Worm (Caenorhabditis elegans): ENCODE data around the gene F43B10.1.

DNA sequence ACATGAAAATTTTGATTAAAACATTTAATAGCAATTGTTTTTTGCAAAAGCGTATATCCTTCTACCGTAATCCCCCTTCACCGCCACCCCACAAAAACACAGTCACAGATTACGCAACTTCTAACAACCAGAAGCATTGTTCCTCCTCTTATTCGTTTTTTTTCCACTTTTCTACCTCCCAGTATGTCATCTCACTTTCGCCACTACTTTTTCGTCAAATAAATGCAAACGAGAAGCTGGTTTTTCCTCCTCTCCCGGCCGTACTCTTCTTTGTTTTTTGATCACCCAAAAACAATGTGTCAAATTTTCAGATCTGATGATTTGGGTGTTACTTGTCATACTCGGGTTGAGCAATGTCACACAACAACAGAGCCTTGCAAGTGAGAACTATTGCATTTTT, 29.6 kb downstream of the F43B10.1 start, which contains the start of gene C06G1.1:
- no peak for TF ChIP-seq snpc-4 (tag; optimal IDR thresholded peaks at IDR 0.05)
- TF ChIP-seq hlh-30 (tag; optimal IDR thresholded peaks at IDR 0.05; ENCODE audit: insufficient read depth), result no peak
- no peak for TF ChIP-seq nhr-28 (tag; optimal IDR thresholded peaks at IDR 0.05)
- no peak for TF ChIP-seq F49E8.2 (tag; optimal IDR thresholded peaks at IDR 0.05; ENCODE audit: borderline replicate concordance)
- TF ChIP-seq nhr-10 (tag; optimal IDR thresholded peaks at IDR 0.05), result no peak
- TF ChIP-seq mxl-3 (GFP tag; optimal IDR thresholded peaks at IDR 0.05), result no peak
- no peak for TF ChIP-seq egl-27 (tag; optimal IDR thresholded peaks at IDR 0.05)
- no peak for TF ChIP-seq jun-1 (tag; optimal IDR thresholded peaks at IDR 0.05)
- TF ChIP-seq lin-13 (GFP tag; optimal IDR thresholded peaks at IDR 0.05), result no peak
- no peak for TF ChIP-seq nhr-48 (tag; optimal IDR thresholded peaks at IDR 0.05)
- no peak for TF ChIP-seq lin-39 (tag; optimal IDR thresholded peaks at IDR 0.05)

Measured in whole organism, L4 larva.